Worm (Caenorhabditis elegans): ENCODE results near the gene C25F9.9.

Gene C25F9.9

ce11 chrV:19391242-19391641 lies 25.2 kb upstream of the C25F9.9 start:
- TF ChIP-seq swsn-7 (tag; optimal IDR thresholded peaks at IDR 0.05) (peak; percentile 31), fkh-4 (tag; optimal IDR thresholded peaks at IDR 0.05; ENCODE audit: borderline replicate concordance) (no peak), snu-23 (GFP tag; optimal IDR thresholded peaks at IDR 0.05) (peak; percentile 15), tlp-1 (tag; optimal IDR thresholded peaks at IDR 0.05) (no peak), lin-39 (tag; optimal IDR thresholded peaks at IDR 0.05) (no peak), efl-3 (GFP tag; optimal IDR thresholded peaks at IDR 0.05) (no peak), ceh-82 (tag; optimal IDR thresholded peaks at IDR 0.05) (peak in 2 of 3 experiments; percentile 9 to 15), nhr-11 (tag; optimal IDR thresholded peaks at IDR 0.05) (no peak), efl-1 (optimal IDR thresholded peaks at IDR 0.05) (peak; percentile 39 to 47), efl-1 (GFP tag; optimal IDR thresholded peaks at IDR 0.05 in 1 of 2) (peak; percentile 8 to 58), dpl-1 (GFP tag; optimal IDR thresholded peaks at IDR 0.05) (peak in 1 of 3 experiments; percentile 23), mep-1 (tag; optimal IDR thresholded peaks at IDR 0.05) (peak; percentile 15), lsy-2 (tag; optimal IDR thresholded peaks at IDR 0.05) (peak; percentile 4 to 27), ceh-90 (tag; optimal IDR thresholded peaks at IDR 0.05) (no peak), fkh-8 (tag; optimal IDR thresholded peaks at IDR 0.05) (peak; percentile 29)

- TF ChIP-seq Y116A8C.19 (tag; optimal IDR thresholded peaks at IDR 0.05; ENCODE audit: borderline replicate concordance) (no peak), efl-1 (optimal IDR thresholded peaks at IDR 0.05) (no peak), efl-1 (GFP tag; optimal IDR thresholded peaks at IDR 0.05 in 1 of 2) (peak in 1 of 2 experiments; percentile 62)
Measured at ce11 chrV:19394750-19395149, 21.7 kb upstream of the C25F9.9 start, which contains the start of gene C25F9.8. C25F9.8 (plus strand) TSS chrV:19395050.

ce11 chrV:19396576-19397313 lies 19.7 kb upstream of the C25F9.9 start:
- TF ChIP-seq irx-1 (tag; optimal IDR thresholded peaks at IDR 0.05) (no peak), nhr-11 (tag; optimal IDR thresholded peaks at IDR 0.05) (no peak), nhr-85 (tag) (peak; percentile 42), aha-1 (tag; optimal IDR thresholded peaks at IDR 0.05) (no peak), efl-1 (optimal IDR thresholded peaks at IDR 0.05) (no peak), efl-1 (GFP tag; optimal IDR thresholded peaks at IDR 0.05 in 1 of 2) (peak in 1 of 2 experiments; percentile 52), egl-13 (tag; optimal IDR thresholded peaks at IDR 0.05) (no peak)

- TF ChIP-seq pag-3 (tag; optimal IDR thresholded peaks at IDR 0.05; ENCODE audit: borderline replicate concordance, insufficient read depth) (no peak), unc-130 (tag; optimal IDR thresholded peaks at IDR 0.05) (no peak), hlh-17 (GFP tag; optimal IDR thresholded peaks at IDR 0.05; ENCODE audit: borderline replicate concordance) (no peak), nhr-90 (tag; optimal IDR thresholded peaks at IDR 0.05; ENCODE audit: poor library complexity) (no peak), tbx-2 (tag; optimal IDR thresholded peaks at IDR 0.05) (no peak), jun-1 (tag; optimal IDR thresholded peaks at IDR 0.05) (no peak), unc-98 (GFP tag; IDR thresholded peaks at IDR 0.05) (no peak), unc-86 (tag; optimal IDR thresholded peaks at IDR 0.05) (no peak), nhr-11 (tag; optimal IDR thresholded peaks at IDR 0.05) (no peak), irx-1 (tag; optimal IDR thresholded peaks at IDR 0.05) (no peak), snu-23 (GFP tag; optimal IDR thresholded peaks at IDR 0.05) (no peak), vab-15 (tag; optimal IDR thresholded peaks at IDR 0.05) (no peak), C04F5.9 (tag; optimal IDR thresholded peaks at IDR 0.05) (no peak)
Measured at ce11 chrV:19398396-19398795, 18.0 kb upstream of the C25F9.9 start.

ce11 chrV:19398882-19399281 lies 17.5 kb upstream of the C25F9.9 start, which contains the start of gene C25F9.13:
C25F9.13 (minus strand) TSS chrV:19398982.
- TF ChIP-seq alr-1 (tag; optimal IDR thresholded peaks at IDR 0.05; ENCODE audit: borderline replicate concordance) (no peak), lin-13 (GFP tag; optimal IDR thresholded peaks at IDR 0.05) (no peak), hlh-4 (tag; optimal IDR thresholded peaks at IDR 0.05) (no peak), lin-39 (tag; optimal IDR thresholded peaks at IDR 0.05) (no peak), mdl-1 (tag; optimal IDR thresholded peaks at IDR 0.05) (no peak), sox-4 (tag; optimal IDR thresholded peaks at IDR 0.05) (no peak), unc-130 (tag; optimal IDR thresholded peaks at IDR 0.05) (no peak), fos-1 (tag; optimal IDR thresholded peaks at IDR 0.05) (no peak), ceh-90 (tag; optimal IDR thresholded peaks at IDR 0.05) (no peak), nhr-76 (tag; optimal IDR thresholded peaks at IDR 0.05) (no peak), F16B12.6 (tag; optimal IDR thresholded peaks at IDR 0.05) (no peak), lir-3 (tag; optimal IDR thresholded peaks at IDR 0.05; ENCODE audit: poor library complexity) (no peak), irx-1 (tag; optimal IDR thresholded peaks at IDR 0.05) (no peak), lin-15B (tag; optimal IDR thresholded peaks at IDR 0.05) (no peak)
